Fruit fly (Drosophila melanogaster) whole organism, embryonic: ENCODE data around the gene Lcp65Ag1.

Source experiments
- Aef1 ChIP-seq: fragments of 200-800 bp; sonication (Bioruptor generic); IDR thresholded peaks from 3 replicates; pipeline ENCODE4 v1.3.6; 2022; ENCODE audit warnings: missing biosample characterization, missing genetic modification characterization
- BEAF-32 ChIP-seq: fragments of 200-800 bp; sonication (Bioruptor generic); optimal IDR thresholded peaks from 3 replicates; lab custom pipeline; 2017; ENCODE audit warnings: missing biosample characterization, missing genetic modification characterization, mild to moderate bottlenecking, moderate library complexity, missing genetic modification reagents
- Bgb ChIP-seq: fragments of 200-800 bp; sonication (Bioruptor generic); IDR thresholded peaks from 2 replicates; pipeline ENCODE4 v1.3.6; 2022; ENCODE audit warnings: missing biosample characterization, missing genetic modification characterization; ENCODE audit not compliant: partially characterized antibody
- Bteb2 ChIP-seq: fragments of 200-800 bp; sonication (Bioruptor generic); optimal IDR thresholded peaks from 2 replicates; lab custom pipeline; 2016; ENCODE audit warnings: missing biosample characterization, missing genetic modification characterization
- CG10147 ChIP-seq: fragments of 200-800 bp; sonication (Bioruptor generic); optimal IDR thresholded peaks from 2 replicates; lab custom pipeline; 2019; ENCODE audit warnings: missing biosample characterization, mild to moderate bottlenecking, missing genetic modification characterization, moderate library complexity
- CG10565 ChIP-seq: fragments of 200-800 bp; sonication (Bioruptor generic); optimal IDR thresholded peaks from 3 replicates; lab custom pipeline; 2016; ENCODE audit warnings: missing biosample characterization, mild to moderate bottlenecking, missing genetic modification characterization
- CG12659 ChIP-seq: fragments of 200-800 bp; sonication (Bioruptor generic); optimal IDR thresholded peaks from 3 replicates; lab custom pipeline; 2017; ENCODE audit warnings: mild to moderate bottlenecking, missing biosample characterization, missing genetic modification reagents, missing genetic modification characterization
- CG14050 ChIP-seq: fragments of 200-800 bp; sonication (Bioruptor generic); IDR thresholded peaks from 3 replicates; pipeline ENCODE4 v1.3.6; 2022; ENCODE audit warnings: missing biosample characterization, missing genetic modification characterization
- CG17359 ChIP-seq: fragments of 200-800 bp; sonication (Bioruptor generic); optimal IDR thresholded peaks from 3 replicates; lab custom pipeline; 2018; ENCODE audit warnings: missing biosample characterization, mild to moderate bottlenecking, missing genetic modification characterization, moderate library complexity
- CG17612 ChIP-seq: fragments of 200-800 bp; sonication (Bioruptor generic); IDR thresholded peaks from 2 replicates; pipeline ENCODE4 v1.3.6; 2022; ENCODE audit warnings: missing biosample characterization, missing genetic modification characterization
- CG2120 ChIP-seq: fragments of 200-800 bp; sonication (Bioruptor generic); optimal IDR thresholded peaks from 3 replicates; lab custom pipeline; 2016; ENCODE audit warnings: missing biosample characterization, missing genetic modification characterization
- CG30431 ChIP-seq: fragments of 200-800 bp; sonication (Bioruptor generic); optimal IDR thresholded peaks from 2 replicates; lab custom pipeline; 2017; ENCODE audit warnings: missing biosample characterization, missing genetic modification characterization
- CG3407 ChIP-seq: fragments of 200-800 bp; sonication (Bioruptor generic); optimal IDR thresholded peaks from 2 replicates; lab custom pipeline; 2018; ENCODE audit warnings: missing biosample characterization, mild to moderate bottlenecking, missing genetic modification characterization
- CG3995 ChIP-seq: fragments of 200-800 bp; sonication (Bioruptor generic); optimal IDR thresholded peaks from 3 replicates; lab custom pipeline; 2016; ENCODE audit warnings: missing biosample characterization, missing genetic modification characterization
- CG7271 ChIP-seq: fragments of 200-800 bp; sonication (Bioruptor generic); optimal IDR thresholded peaks from 2 replicates; lab custom pipeline; 2018; ENCODE audit warnings: missing biosample characterization, mild to moderate bottlenecking, missing genetic modification characterization, moderate library complexity
- CG7357 ChIP-seq: fragments of 200-800 bp; sonication (Bioruptor generic); IDR thresholded peaks from 3 replicates; pipeline ENCODE4 v1.3.6; 2022; ENCODE audit warnings: missing biosample characterization, missing genetic modification characterization
- CG7928 ChIP-seq: fragments of 200-800 bp; sonication (Bioruptor generic); optimal IDR thresholded peaks from 2 replicates; lab custom pipeline; 2017; ENCODE audit warnings: missing biosample characterization, mild to moderate bottlenecking, missing genetic modification characterization
- CG8089 ChIP-seq: fragments of 200-800 bp; sonication (Bioruptor generic); optimal IDR thresholded peaks from 3 replicates; lab custom pipeline; 2016; ENCODE audit warnings: missing biosample characterization, missing genetic modification characterization
- CG9609 ChIP-seq: fragments of 200-800 bp; sonication (Bioruptor generic); optimal IDR thresholded peaks from 3 replicates; lab custom pipeline; 2016; ENCODE audit warnings: missing biosample characterization, missing genetic modification characterization
- CG9797 ChIP-seq: fragments of 200-800 bp; sonication (Bioruptor generic); optimal IDR thresholded peaks from 3 replicates; lab custom pipeline; 2018; ENCODE audit warnings: missing biosample characterization, mild to moderate bottlenecking, missing genetic modification characterization
- CTCF ChIP-seq: fragments of 200-800 bp; sonication (Bioruptor generic); optimal IDR thresholded peaks from 2 replicates; lab custom pipeline; 2017; ENCODE audit warnings: missing biosample characterization, mild to moderate bottlenecking, missing genetic modification characterization, moderate library complexity
- Fer3 ChIP-seq: fragments of 200-800 bp; sonication (Bioruptor generic); optimal IDR thresholded peaks from 2 replicates; lab custom pipeline; 2018; ENCODE audit warnings: missing biosample characterization, mild to moderate bottlenecking, missing genetic modification characterization, moderate library complexity
- Gug ChIP-seq: fragments of 200-800 bp; sonication (Bioruptor generic); IDR thresholded peaks from 4 replicates; pipeline ENCODE4 v1.3.6; 2022; ENCODE audit warnings: missing biosample characterization, missing genetic modification characterization
- Hand ChIP-seq: fragments of 200-800 bp; sonication (Bioruptor generic); optimal IDR thresholded peaks from 2 replicates; lab custom pipeline; 2017; ENCODE audit warnings: mild to moderate bottlenecking, missing biosample characterization, missing genetic modification reagents, missing genetic modification characterization
- Hey ChIP-seq: fragments of 200-800 bp; sonication (Bioruptor generic); optimal IDR thresholded peaks from 3 replicates; lab custom pipeline; 2018; ENCODE audit warnings: missing biosample characterization, mild to moderate bottlenecking, missing genetic modification characterization
- HmgD ChIP-seq: fragments of 200-800 bp; sonication (Bioruptor generic); optimal IDR thresholded peaks from 3 replicates; lab custom pipeline; 2016; ENCODE audit warnings: missing biosample characterization, missing genetic modification characterization
- Hr51 ChIP-seq, 2 experiments: fragments of 200-800 bp; sonication (Bioruptor generic); optimal IDR thresholded peaks; 2 replicates in 1 of 2; 3 replicates in 1 of 2; lab custom pipeline; 2016 to 2018; ENCODE audit warnings: missing biosample characterization in 2 of 2, missing genetic modification characterization in 2 of 2, mild to moderate bottlenecking in 1 of 2, moderate library complexity in 1 of 2
- Lhr ChIP-seq: fragments of 200-800 bp; sonication (Bioruptor generic); optimal IDR thresholded peaks from 3 replicates; lab custom pipeline; 2017; ENCODE audit warnings: mild to moderate bottlenecking, missing biosample characterization, missing genetic modification reagents, missing genetic modification characterization
- Med ChIP-seq: fragments of 200-800 bp; sonication (Bioruptor generic); peaks from one replicate; lab custom pipeline; 2016; ENCODE audit warnings: missing biosample characterization, missing genetic modification characterization, mild to moderate bottlenecking, inconsistent platforms, moderate library complexity
- NC2α ChIP-seq: fragments of 200-800 bp; sonication (Bioruptor generic); optimal IDR thresholded peaks from 2 replicates; lab custom pipeline; 2016; ENCODE audit warnings: missing biosample characterization, missing genetic modification characterization
- Nf-YB ChIP-seq: fragments of 200-800 bp; sonication (Bioruptor generic); optimal IDR thresholded peaks from 3 replicates; lab custom pipeline; 2019; ENCODE audit warnings: missing biosample characterization, mild to moderate bottlenecking, missing genetic modification characterization, moderate library complexity
- Ravus ChIP-seq: fragments of 200-800 bp; sonication (Bioruptor generic); IDR thresholded peaks from 2 replicates; pipeline ENCODE4 v1.3.6; 2022; ENCODE audit warnings: missing biosample characterization, missing genetic modification characterization
- Sox100B ChIP-seq: fragments of 200-800 bp; sonication (Bioruptor generic); optimal IDR thresholded peaks from 3 replicates; lab custom pipeline; 2018; ENCODE audit warnings: missing biosample characterization, mild to moderate bottlenecking, missing genetic modification characterization
- chif ChIP-seq, 2 experiments: fragments of 200-800 bp; sonication (Bioruptor generic); optimal IDR thresholded peaks; 3 replicates each; lab custom pipeline; 2016; ENCODE audit warnings: missing biosample characterization in 2 of 2, missing genetic modification characterization in 2 of 2
- ci ChIP-seq: fragments of 200-800 bp; sonication (Bioruptor generic); IDR thresholded peaks from 3 replicates; pipeline ENCODE4 v1.3.6; 2022; ENCODE audit warnings: missing biosample characterization, missing genetic modification characterization
- crc ChIP-seq: fragments of 200-800 bp; sonication (Bioruptor generic); optimal IDR thresholded peaks from 2 replicates; lab custom pipeline; 2016; ENCODE audit warnings: missing biosample characterization, missing genetic modification characterization
- croc ChIP-seq: fragments of 200-800 bp; sonication (Bioruptor generic); conservative IDR thresholded peaks from 3 replicates; pipeline ENCODE4 v1.3.6; 2022; ENCODE audit warnings: missing biosample characterization, missing genetic modification characterization
- da ChIP-seq: fragments of 200-800 bp; sonication (Bioruptor generic); optimal IDR thresholded peaks from 2 replicates; lab custom pipeline; 2016; ENCODE audit warnings: missing biosample characterization, missing genetic modification characterization
- dan ChIP-seq: fragments of 200-800 bp; sonication (Bioruptor generic); IDR thresholded peaks from 2 replicates; pipeline ENCODE4 v1.3.6; 2022; ENCODE audit warnings: missing biosample characterization, missing genetic modification characterization
- ftz-f1 ChIP-seq: fragments of 200-800 bp; sonication (Bioruptor generic); optimal IDR thresholded peaks from 2 replicates; lab custom pipeline; 2016; ENCODE audit warnings: missing biosample characterization, missing genetic modification characterization
- nau ChIP-seq: fragments of 200-800 bp; sonication (Bioruptor generic); optimal IDR thresholded peaks from 3 replicates; lab custom pipeline; 2017; ENCODE audit warnings: missing biosample characterization, mild to moderate bottlenecking, missing genetic modification characterization, missing genetic modification reagents
- peb ChIP-seq: fragments of 200-800 bp; sonication (Bioruptor generic); IDR thresholded peaks from 2 replicates; pipeline ENCODE4 v1.3.6; 2022; ENCODE audit warnings: missing biosample characterization, missing genetic modification characterization
- phol ChIP-seq: fragments of 200-800 bp; sonication (Bioruptor generic); optimal IDR thresholded peaks from 3 replicates; lab custom pipeline; 2018; ENCODE audit warnings: missing biosample characterization, mild to moderate bottlenecking, missing genetic modification characterization, moderate library complexity
- pnt ChIP-seq: fragments of 200-800 bp; sonication (Bioruptor generic); optimal IDR thresholded peaks from 3 replicates; lab custom pipeline; 2016; ENCODE audit warnings: missing biosample characterization, missing genetic modification characterization
- pum ChIP-seq: fragments of 200-800 bp; sonication (Bioruptor generic); optimal IDR thresholded peaks from 2 replicates; lab custom pipeline; 2016; ENCODE audit warnings: missing biosample characterization, missing genetic modification characterization
- ranshi ChIP-seq: fragments of 200-800 bp; sonication (Bioruptor generic); IDR thresholded peaks from 2 replicates; pipeline ENCODE4 v1.3.6; 2022; ENCODE audit warnings: missing biosample characterization, missing genetic modification characterization
- schlank ChIP-seq: fragments of 200-800 bp; sonication (Bioruptor generic); optimal IDR thresholded peaks from 2 replicates; lab custom pipeline; 2018; ENCODE audit warnings: missing biosample characterization, mild to moderate bottlenecking, missing genetic modification characterization
- sisA ChIP-seq: fragments of 200-800 bp; sonication (Bioruptor generic); IDR thresholded peaks from 2 replicates; pipeline ENCODE4 v1.3.6; 2022; ENCODE audit warnings: missing biosample characterization, missing genetic modification characterization
- sqz ChIP-seq: fragments of 200-800 bp; sonication (Bioruptor generic); optimal IDR thresholded peaks from 3 replicates; lab custom pipeline; 2018; ENCODE audit warnings: missing biosample characterization, mild to moderate bottlenecking, missing genetic modification characterization
- sug ChIP-seq: fragments of 200-800 bp; optimal IDR thresholded peaks from 2 replicates; lab custom pipeline; 2019; ENCODE audit warnings: missing biosample characterization, mild to moderate bottlenecking, missing genetic modification characterization, moderate library complexity
- wek ChIP-seq: fragments of 200-800 bp; sonication (Bioruptor generic); optimal IDR thresholded peaks from 3 replicates; lab custom pipeline; 2018; ENCODE audit warnings: missing biosample characterization, mild to moderate bottlenecking, missing genetic modification characterization, moderate library complexity

Lcp65Ag1 gene

DNA sequence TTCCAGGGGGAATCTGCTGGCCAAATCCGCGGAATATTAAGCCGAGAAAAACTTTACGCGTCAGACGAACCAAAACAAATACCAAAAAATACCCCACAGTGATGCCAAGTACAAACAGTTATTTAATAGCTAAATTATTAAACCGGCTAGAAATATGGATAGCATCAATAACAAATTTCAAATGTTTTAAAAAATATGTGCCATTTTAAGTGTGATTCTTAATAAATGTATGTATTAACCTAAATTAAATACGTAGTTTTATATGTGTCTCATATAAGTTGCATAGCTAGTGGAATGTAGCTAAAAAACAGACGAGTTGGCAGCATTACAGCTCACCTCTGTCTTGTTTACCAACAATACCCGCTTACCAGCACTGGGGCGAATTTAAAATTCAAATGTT lies 46.7 kb upstream of the Lcp65Ag1 start, which contains the start of gene CG10274 (continued):
- TF ChIP-seq ranshi (GFP tag; lab: Robert Waterston, UW) (peak; percentile 61; the same call in 1 of the 2 replicates), CG8089 (peak; percentile 36), CG7928 (GFP tag; lab: Kevin White, UChicago) (peak; percentile 18), CG12659 (GFP tag; lab: Kevin White, UChicago) (peak; percentile 84), CG2120 (GFP tag; lab: Kevin White, UChicago) (peak; percentile 91), Bgb (GFP tag; lab: Robert Waterston, UW) (no peak), nau (GFP tag; lab: Kevin White, UChicago) (no peak), Aef1 (GFP tag; lab: Robert Waterston, UW) (peak; percentile 61), Fer3 (tag; lab: Kevin White, UChicago) (peak; percentile 73), CG10565 (GFP tag; lab: Kevin White, UChicago) (peak; percentile 33), sug (tag; lab: Kevin White, UChicago) (peak; percentile 84), CG30431 (GFP tag; lab: Kevin White, UChicago) (peak; percentile 16), wek (GFP tag; lab: Kevin White, UChicago) (no peak), Nf-YB (peak; percentile 46), Med (GFP tag; lab: Kevin White, UChicago) (peak; percentile 93), CG9797 (GFP tag; lab: Kevin White, UChicago) (peak; percentile 24), CG17612 (no peak), CG7357 (peak; percentile 33; the same call in 1 of the 3 replicates), ci (GFP tag; lab: Robert Waterston, UW) (peak; percentile 35; the same call in 1 of the 3 replicates), crc (GFP tag; lab: Kevin White, UChicago) (peak; percentile 44), Hr51 (GFP tag; optimal IDR thresholded peaks at IDR 0.05; lab: Kevin White, UChicago) (peak in 1 of 2 experiments; percentile 50), CG10147 (no peak), sisA (GFP tag; lab: Robert Waterston, UW) (peak; percentile 73), CG3407 (GFP tag; lab: Kevin White, UChicago) (peak; percentile 29), sqz (GFP tag; lab: Kevin White, UChicago) (no peak), Sox100B (GFP tag; lab: Kevin White, UChicago) (no peak), Gug (GFP tag; lab: Robert Waterston, UW) (peak; percentile 65; the same call in 3 of the 4 replicates), NC2α (GFP tag; lab: Kevin White, UChicago) (peak; percentile 35), CG3995 (GFP tag; lab: Kevin White, UChicago) (peak; percentile 79), HmgD (GFP tag; lab: Kevin White, UChicago) (peak; percentile 6), pum (GFP tag; lab: Kevin White, UChicago) (peak; percentile 63), CG7271 (peak; percentile 33), Hand (GFP tag; lab: Kevin White, UChicago) (no peak), da (GFP tag; lab: Kevin White, UChicago) (peak; percentile 30), Bteb2 (GFP tag; lab: Kevin White, UChicago) (peak; percentile 75), Ravus (no peak), CTCF (GFP tag; lab: Kevin White, UChicago) (no peak), Hey (tag; lab: Kevin White, UChicago) (no peak), ftz-f1 (no peak), pnt (peak; percentile 54), Lhr (peak; percentile 55), phol (tag; lab: Kevin White, UChicago) (peak; percentile 86), CG9609 (peak; percentile 67), chif (GFP tag; optimal IDR thresholded peaks at IDR 0.05; lab: Kevin White, UChicago) (peak; percentile 58 to 71), schlank (tag; lab: Kevin White, UChicago) (no peak), CG17359 (tag; lab: Kevin White, UChicago) (no peak), peb (peak; percentile 48; the same call in 1 of the 2 replicates), BEAF-32 (peak; percentile 36), dan (no peak), CG14050 (GFP tag; lab: Robert Waterston, UW) (peak; percentile 34; the same call in 1 of the 3 replicates), croc (GFP tag; lab: Robert Waterston, UW) (peak; percentile 62; the same call in 2 of the 3 replicates)
